Fruit fly (Drosophila melanogaster): ENCODE data around the gene pHCl-2.

The pHCl-2 gene

DNA sequence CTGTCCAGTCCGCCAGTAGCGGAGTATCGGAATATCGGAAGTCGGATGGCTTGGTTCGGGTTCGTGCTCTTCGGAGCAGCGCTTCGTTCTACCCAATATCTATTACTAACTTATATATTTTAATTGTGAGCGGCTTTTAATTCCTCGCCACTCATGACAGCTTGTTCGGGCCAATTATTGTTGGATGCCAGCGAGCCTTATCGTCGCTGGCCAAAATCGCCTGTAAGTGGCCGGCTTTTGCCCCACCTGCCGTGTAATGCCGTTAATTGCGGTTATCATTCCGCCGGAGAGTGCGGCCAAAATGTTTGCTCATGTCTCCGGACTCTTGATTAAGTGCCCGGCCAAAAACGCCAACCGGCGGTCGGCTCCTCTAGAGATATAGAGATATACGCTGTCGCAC, at the start of gene pHCl-2:
pHCl-2 (minus strand) TSS at position 101 of the 400 bp plus-strand sequence.
- TF ChIP-seq noc (tag; optimal IDR thresholded peaks at IDR 0.05): no peak

- TF ChIP-seq noc (tag; optimal IDR thresholded peaks at IDR 0.05): no peak
Measured at dm6 chr3R:31346657-31347056, 41.5 kb upstream of the pHCl-2 start.

DNA sequence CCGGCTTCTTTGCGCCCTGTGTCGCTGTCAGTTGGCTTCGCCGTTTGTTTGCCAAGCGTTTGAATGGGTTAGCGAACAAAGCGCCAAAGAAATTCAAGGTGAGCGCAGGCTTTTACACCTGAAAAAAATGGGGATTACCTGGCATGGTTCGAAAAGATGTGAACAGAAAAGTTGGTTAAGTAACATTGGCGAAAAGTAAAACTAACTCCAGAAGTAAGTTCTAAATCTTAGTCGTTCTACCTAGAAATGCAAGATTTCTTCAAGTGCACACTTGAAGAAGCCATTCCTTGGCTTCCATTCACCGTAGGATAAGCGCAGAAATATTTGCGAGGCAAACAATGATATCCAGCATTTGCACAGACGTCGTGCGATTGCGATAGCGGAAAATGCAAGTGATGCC, 40.4 kb upstream of the pHCl-2 start:
- no peak for TF ChIP-seq noc (tag; optimal IDR thresholded peaks at IDR 0.05)

DNA sequence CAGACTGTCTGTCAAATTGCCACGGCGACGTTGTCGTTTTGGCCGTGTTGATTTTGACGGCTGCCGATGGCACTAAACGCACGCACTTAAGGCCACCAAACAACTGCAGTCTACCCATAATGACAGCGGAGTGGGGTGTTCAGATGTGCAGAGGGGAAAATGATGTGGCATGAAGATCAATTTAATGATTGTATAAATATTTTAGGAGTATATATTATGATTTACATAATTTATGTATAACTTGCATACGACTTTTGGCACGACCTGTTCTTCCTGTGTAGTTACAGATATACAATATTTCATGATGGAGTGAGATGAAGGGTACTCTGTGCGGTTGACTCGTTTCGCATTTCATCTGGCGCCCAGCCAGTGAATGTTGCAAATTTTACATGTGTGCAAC, 37.4 kb upstream of the pHCl-2 start:
- no peak for TF ChIP-seq noc (tag; optimal IDR thresholded peaks at IDR 0.05)

DNA sequence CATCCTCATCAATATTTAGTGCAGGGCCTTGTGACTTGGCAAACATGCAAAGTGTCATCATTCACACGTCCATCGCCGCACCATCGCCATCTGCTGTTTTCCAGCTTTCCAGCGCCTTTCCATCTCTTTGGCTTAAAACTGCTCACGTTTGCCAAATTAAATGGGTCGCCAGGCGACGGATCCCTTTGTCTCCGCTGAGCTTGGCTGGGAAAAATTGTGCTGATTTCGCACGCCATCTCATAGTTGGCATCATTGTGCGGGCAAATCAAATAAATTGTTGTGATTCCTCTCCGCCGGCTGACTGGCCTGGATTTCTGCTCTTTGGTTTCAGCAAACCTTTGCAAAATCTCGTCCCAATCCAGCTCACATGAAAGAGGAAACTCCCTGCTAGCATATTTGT, 35.6 kb upstream of the pHCl-2 start:
- no peak for TF ChIP-seq noc (tag; optimal IDR thresholded peaks at IDR 0.05)

DNA sequence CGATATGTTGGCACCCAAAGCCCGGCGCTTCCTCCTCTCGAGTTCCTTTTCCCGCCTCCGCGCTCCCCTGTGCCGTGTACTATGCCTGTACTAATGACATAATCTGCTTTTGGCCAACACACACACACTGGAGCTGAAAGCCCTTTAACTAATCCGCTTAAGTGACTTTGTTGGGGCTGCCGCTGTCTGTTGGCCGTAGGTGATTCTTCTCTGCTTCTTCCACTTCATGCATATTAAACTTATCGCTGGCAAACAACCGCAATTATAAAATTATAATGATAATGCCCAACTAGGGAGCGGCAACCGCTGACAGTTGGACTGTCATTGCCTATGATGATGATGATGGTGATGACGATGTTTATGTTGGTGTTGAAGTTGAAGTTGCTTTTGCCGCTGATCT, 34.6 kb upstream of the pHCl-2 start:
- TF ChIP-seq noc (tag; optimal IDR thresholded peaks at IDR 0.05): no peak

DNA sequence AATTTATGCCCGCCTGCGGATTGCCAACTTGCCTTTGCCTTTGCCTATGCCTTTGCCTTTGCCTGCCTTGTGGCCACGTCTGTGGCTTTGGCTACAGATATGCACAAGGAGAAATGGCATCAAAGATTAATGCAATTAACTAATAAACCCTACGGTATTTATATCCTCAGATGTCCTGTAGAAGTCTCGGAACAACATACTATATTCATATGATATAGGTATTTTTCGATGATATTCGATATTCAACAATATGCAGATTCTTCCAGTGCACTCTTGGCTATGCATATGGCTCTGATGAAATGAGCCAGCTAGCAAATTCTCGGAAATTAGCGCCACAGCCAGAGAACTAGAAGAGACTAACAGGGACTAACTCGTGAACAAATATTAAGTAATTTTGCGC, 31.1 kb upstream of the pHCl-2 start:
- no peak for TF ChIP-seq noc (tag; optimal IDR thresholded peaks at IDR 0.05)

- no peak for TF ChIP-seq noc (tag; optimal IDR thresholded peaks at IDR 0.05)
Measured at dm6 chr3R:31329809-31330208, 24.6 kb upstream of the pHCl-2 start.

dm6 chr3R:31325055-31325454, 19.9 kb upstream of the pHCl-2 start:
- no peak for TF ChIP-seq noc (tag; optimal IDR thresholded peaks at IDR 0.05)

dm6 chr3R:31324474-31324873, 19.3 kb upstream of the pHCl-2 start:
- TF ChIP-seq noc (tag; optimal IDR thresholded peaks at IDR 0.05): no peak

dm6 chr3R:31322274-31322673, 17.1 kb upstream of the pHCl-2 start:
- TF ChIP-seq noc (tag; optimal IDR thresholded peaks at IDR 0.05): no peak

DNA sequence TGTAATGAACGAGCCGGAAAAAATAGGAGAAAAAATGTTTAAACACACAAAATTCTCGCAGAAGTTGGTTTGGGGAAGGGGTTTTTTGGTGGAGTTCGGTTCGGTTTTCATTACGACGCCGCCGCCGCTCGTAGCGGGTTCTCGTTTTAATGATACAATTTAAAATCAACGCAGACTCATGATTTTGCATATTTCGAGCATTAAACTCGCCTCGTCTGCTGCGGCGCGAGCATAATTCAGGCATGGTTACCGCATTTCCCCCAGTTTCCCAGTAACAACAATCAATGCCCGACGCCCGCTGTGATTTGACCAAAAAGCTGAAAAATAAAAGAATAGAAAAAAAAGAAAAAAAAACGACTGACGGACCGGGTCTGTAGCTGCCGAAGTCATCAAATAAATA, 16.2 kb upstream of the pHCl-2 start:
- no peak for TF ChIP-seq noc (tag; optimal IDR thresholded peaks at IDR 0.05)

DNA sequence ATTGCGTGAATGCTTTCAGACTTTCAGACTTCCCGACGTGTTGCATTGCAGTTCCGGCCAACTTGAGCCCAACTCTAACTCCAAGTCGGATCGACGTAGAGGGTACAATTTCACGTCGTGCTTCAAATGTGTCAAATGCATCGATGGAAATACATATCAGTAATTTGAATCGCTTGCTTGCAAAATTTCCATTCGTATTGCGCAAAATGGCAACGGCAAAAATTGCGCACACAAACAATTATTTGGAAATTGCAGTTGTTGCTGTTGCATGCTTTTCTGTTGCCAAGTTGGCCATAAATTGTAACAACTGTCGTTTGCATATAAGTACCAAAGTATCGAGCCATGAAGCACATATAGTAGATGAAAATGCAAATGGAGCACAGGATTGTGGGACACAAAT, 15.3 kb upstream of the pHCl-2 start:
- TF ChIP-seq noc (tag; optimal IDR thresholded peaks at IDR 0.05): no peak

- TF ChIP-seq noc (tag; optimal IDR thresholded peaks at IDR 0.05): no peak
Measured at dm6 chr3R:31319426-31320221, 14.4 kb upstream of the pHCl-2 start.

dm6 chr3R:31314477-31314876, 9.3 kb upstream of the pHCl-2 start:
- TF ChIP-seq noc (tag; optimal IDR thresholded peaks at IDR 0.05): no peak

DNA sequence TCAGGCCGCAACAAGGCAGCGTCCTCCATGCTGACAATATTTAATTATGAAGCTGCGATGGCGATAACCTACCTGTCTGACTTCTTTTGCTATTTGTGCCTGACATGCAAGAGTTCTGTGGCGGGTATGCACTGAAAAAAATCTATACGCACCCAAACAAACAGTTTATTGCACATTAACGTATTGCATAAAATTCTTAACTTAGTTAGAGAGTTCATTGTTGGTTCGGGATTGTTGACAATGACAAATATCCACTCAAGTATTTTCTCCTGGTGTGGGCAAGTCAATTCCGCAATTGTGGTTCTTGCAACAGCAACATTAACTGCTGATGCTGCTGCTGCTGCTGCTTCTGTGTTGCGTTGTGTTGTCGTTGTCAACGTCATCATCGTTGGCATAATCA, 7.1 kb upstream of the pHCl-2 start:
- TF ChIP-seq noc (tag; optimal IDR thresholded peaks at IDR 0.05): no peak

DNA sequence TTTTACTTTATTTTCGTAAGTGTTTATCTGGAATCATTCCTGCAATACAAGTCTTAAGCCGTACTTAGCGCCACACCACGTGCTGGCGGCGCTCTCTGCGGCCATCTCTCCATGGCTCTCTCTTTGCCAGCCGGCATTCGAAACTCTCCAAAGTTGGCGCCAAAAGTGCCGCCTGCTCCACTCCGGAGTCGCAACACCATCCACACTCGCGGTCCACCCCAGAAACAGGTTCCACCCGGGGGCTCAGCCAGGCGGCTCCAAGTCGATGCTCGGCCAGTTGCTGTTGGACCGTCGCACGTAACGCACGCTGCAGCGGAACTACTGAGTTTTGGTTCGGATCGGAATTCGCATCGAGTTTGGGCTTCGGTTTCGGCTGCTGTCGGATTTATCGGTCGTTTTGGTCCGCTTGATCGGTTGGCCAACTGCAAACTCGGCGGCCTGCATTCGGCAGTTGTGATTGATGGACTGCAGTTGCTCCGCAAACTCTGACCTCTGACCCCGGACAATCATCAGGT, 5.8 kb upstream of the pHCl-2 start, which contains the start of gene CG34347:
CG34347 (plus strand) TSS at position 275 of the 515 bp plus-strand sequence.
- TF ChIP-seq noc (tag; optimal IDR thresholded peaks at IDR 0.05): no peak

DNA sequence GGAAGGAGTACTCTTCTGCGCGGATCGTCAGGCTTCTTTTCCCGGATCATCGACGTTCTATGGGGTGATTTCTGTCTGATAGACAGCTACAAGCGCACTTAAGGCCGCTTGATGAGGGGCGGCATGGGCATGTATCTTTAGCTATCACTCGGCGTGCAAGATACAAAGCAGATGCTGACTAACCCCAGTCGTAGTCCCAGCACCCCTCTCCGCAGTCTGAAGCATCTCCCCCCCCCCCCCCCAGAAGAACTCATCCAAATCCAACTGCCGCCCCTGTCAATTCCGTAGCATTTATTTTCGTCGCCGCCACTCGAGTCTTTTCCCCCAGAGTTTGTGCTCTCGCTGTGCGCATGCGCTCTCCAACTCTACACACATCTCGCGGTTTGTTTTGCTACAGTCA, 5.1 kb upstream of the pHCl-2 start:
- TF ChIP-seq noc (tag; optimal IDR thresholded peaks at IDR 0.05): no peak
